Worm (Caenorhabditis elegans) whole organism, late embryonic: ENCODE results near the gene clec-117.

ENCODE experiments used
- C08G9.2 ChIP-seq: sonication (generic microtip); optimal IDR thresholded peaks from 2 replicates; lab custom pipeline; 2016; ENCODE audit warnings: mild to moderate bottlenecking, missing genetic modification characterization, moderate library complexity, missing compliant biosample characterization
- C38D4.7 ChIP-seq: fragments of 200-800 bp; sonication (Bioruptor generic); optimal IDR thresholded peaks from 2 replicates; lab custom pipeline; 2018; ENCODE audit warnings: mild to moderate bottlenecking, missing genetic modification characterization, moderate library complexity, missing compliant biosample characterization
- ama-1 ChIP-seq: fragments of 150-350 bp; optimal IDR thresholded peaks from 2 replicates; lab custom pipeline; 2014
- ceh-14 ChIP-seq: sonication (generic microtip); optimal IDR thresholded peaks from 2 replicates; lab custom pipeline; 2016; ENCODE audit warnings: missing genotype, missing genetic modification characterization, missing compliant biosample characterization
- ceh-45 ChIP-seq: fragments of 200-800 bp; sonication (Bioruptor generic); IDR thresholded peaks from 2 replicates; pipeline ENCODE4 v1.3.6; 2022; ENCODE audit warnings: missing genetic modification reagents, missing genetic modification characterization, missing compliant biosample characterization
- elt-4 ChIP-seq: sonication (generic microtip); optimal IDR thresholded peaks from 2 replicates; lab custom pipeline; 2016; ENCODE audit warnings: missing genetic modification characterization, missing compliant biosample characterization
- fkh-10 ChIP-seq: fragments of 150-350 bp; optimal IDR thresholded peaks from 2 replicates; lab custom pipeline; 2014; ENCODE audit warnings: missing biosample characterization, missing genetic modification reagents, missing genetic modification characterization
- hlh-6 ChIP-seq: sonication (generic microtip); optimal IDR thresholded peaks from 2 replicates; lab custom pipeline; 2016; ENCODE audit warnings: missing genotype, missing genetic modification characterization, missing compliant biosample characterization
- pat-9 ChIP-seq: fragments of 200-800 bp; sonication (Bioruptor generic); optimal IDR thresholded peaks from 2 replicates; lab custom pipeline; 2018; ENCODE audit warnings: mild to moderate bottlenecking, missing genetic modification characterization, moderate library complexity, missing compliant biosample characterization

ce11 chrII:257519-257918 lies 39.3 kb downstream of the clec-117 start, which contains the start of gene cat-2:
- TF ChIP-seq fkh-10 (GFP tag; lab: Kevin White, UChicago) = no peak
- TF ChIP-seq ceh-14 (tag; lab: Kevin White, UChicago) = no peak
- TF ChIP-seq ceh-45 (GFP tag; lab: Robert Waterston, UW) = no peak
- TF ChIP-seq pat-9 = no peak
- TF ChIP-seq C08G9.2 = no peak
- TF ChIP-seq C38D4.7 (GFP tag; lab: Kevin White, UChicago) = no peak
- TF ChIP-seq hlh-6 (tag; lab: Kevin White, UChicago) = no peak
- no peak for TF ChIP-seq ama-1 (lab: Kevin White, UChicago)
- no peak for TF ChIP-seq elt-4
